Worm (Caenorhabditis elegans) whole organism, midembryonic: ENCODE results near the gene ZC395.5.

ENCODE experiments used
- T22C8.4 ChIP-seq: fragments of 200-800 bp; sonication (Bioruptor generic); IDR thresholded peaks from 2 replicates; pipeline ENCODE4 v1.3.6; 2022; ENCODE audit warnings: missing genetic modification characterization, missing compliant biosample characterization
- cog-1 ChIP-seq: sonication (generic microtip); optimal IDR thresholded peaks from 2 replicates; lab custom pipeline; 2016; ENCODE audit warnings: missing genetic modification characterization, missing compliant biosample characterization
- flt-1 ChIP-seq: fragments of 200-800 bp; sonication (Bioruptor generic); IDR thresholded peaks from 2 replicates; pipeline ENCODE4 v1.3.6; 2022; ENCODE audit warnings: missing genetic modification characterization, missing compliant biosample characterization
- klf-2 ChIP-seq: fragments of 200-800 bp; sonication (Bioruptor generic); conservative IDR thresholded peaks from 2 replicates; pipeline ENCODE4 v1.3.6; 2022; ENCODE audit warnings: missing genetic modification reagents, missing genetic modification characterization, missing compliant biosample characterization
- med-1 ChIP-seq: sonication (generic microtip); optimal IDR thresholded peaks from 2 replicates; lab custom pipeline; 2017; ENCODE audit warnings: missing genetic modification characterization, mild to moderate bottlenecking, missing compliant biosample characterization, antibody characterized with exemption, missing genetic modification reagents; ENCODE audit not compliant: insufficient read depth
- tab-1 ChIP-seq: fragments of 200-800 bp; sonication (Bioruptor generic); IDR thresholded peaks from 2 replicates; pipeline ENCODE4 v1.3.6; 2022; ENCODE audit warnings: missing genetic modification characterization, missing compliant biosample characterization
- ztf-29 ChIP-seq: fragments of 200-800 bp; sonication (Bioruptor generic); IDR thresholded peaks from 2 replicates; pipeline ENCODE4 v1.3.6; 2022; ENCODE audit warnings: missing genetic modification reagents, missing genetic modification characterization, missing compliant biosample characterization

DNA sequence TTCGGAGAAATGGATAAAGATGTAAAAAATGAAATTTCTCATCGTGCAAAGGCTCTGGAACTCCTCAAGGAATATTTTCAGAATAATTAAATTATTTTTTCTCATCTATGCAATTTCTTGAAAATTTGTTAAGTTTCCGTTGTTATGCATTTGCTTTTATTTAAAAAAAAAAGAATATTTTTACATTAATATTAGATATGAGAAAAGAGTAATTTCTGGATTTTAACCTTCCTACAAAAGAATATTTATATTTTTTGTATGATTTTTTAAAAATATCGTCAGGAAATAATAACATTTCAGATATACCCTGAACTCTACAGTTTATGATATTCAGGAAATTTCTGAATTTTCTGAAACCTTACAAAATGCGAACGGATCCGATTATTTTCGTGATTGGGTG is 2.8 kb upstream of the ZC395.5 start, which contains the start of gene gro-1:
- TF ChIP-seq tab-1 (GFP tag; lab: Robert Waterston, UW) (no peak), flt-1 (GFP tag; lab: Robert Waterston, UW) (no peak), klf-2 (GFP tag; lab: Robert Waterston, UW) (no peak), med-1 (GFP tag; lab: Kevin White, UChicago) (no peak), ztf-29 (GFP tag; lab: Robert Waterston, UW) (no peak), T22C8.4 (GFP tag; lab: Robert Waterston, UW) (no peak), cog-1 (no peak)
